Worm (Caenorhabditis elegans): ENCODE measurements around the gene atz-1.

The atz-1 gene

ce11 chrIV:12416629-12417404 is 40.9 kb upstream of the atz-1 start (continued):
- TF ChIP-seq T07F8.4 (tag; optimal IDR thresholded peaks at IDR 0.05) (no peak), F49E8.2 (tag; optimal IDR thresholded peaks at IDR 0.05; ENCODE audit: insufficient read depth) (peak; percentile 40), egrh-3 (GFP tag; IDR thresholded peaks at IDR 0.05) (no peak), T26A5.8 (tag; optimal IDR thresholded peaks at IDR 0.05) (peak; percentile 3), nhr-179 (tag; optimal IDR thresholded peaks at IDR 0.05) (no peak), snpc-1.3 (tag; optimal IDR thresholded peaks at IDR 0.05; ENCODE audit: insufficient read depth) (no peak), snpc-4 (GFP tag; optimal IDR thresholded peaks at IDR 0.05) (peak; percentile 66), snpc-4 (tag; optimal IDR thresholded peaks at IDR 0.05) (peak; percentile 62 to 91 (median 88)), ceh-79 (tag; optimal IDR thresholded peaks at IDR 0.05) (no peak), F55B11.4 (tag; optimal IDR thresholded peaks at IDR 0.05; ENCODE audit: borderline replicate concordance, insufficient read depth) (no peak), ceh-27 (GFP tag; optimal IDR thresholded peaks at IDR 0.05) (no peak), rpc-1 (optimal IDR thresholded peaks at IDR 0.05) (peak; percentile 71), rpc-1 (tag; optimal IDR thresholded peaks at IDR 0.05) (peak; percentile 80), nfyb-1 (GFP tag; IDR thresholded peaks at IDR 0.05) (peak; percentile 41; the same call in 1 of the 2 replicates), C17E4.6 (GFP tag; IDR thresholded peaks at IDR 0.05) (no peak), ztf-28 (GFP tag; IDR thresholded peaks at IDR 0.05) (no peak), cebp-1 (GFP tag; IDR thresholded peaks at IDR 0.05) (no peak), cebp-1 (tag; optimal IDR thresholded peaks at IDR 0.05) (peak; percentile 44), nfya-1 (tag; optimal IDR thresholded peaks at IDR 0.05; ENCODE audit: borderline replicate concordance, insufficient read depth) (no peak), mes-4 (tag; optimal IDR thresholded peaks at IDR 0.05) (no peak), Y95B8A.8 (GFP tag; IDR thresholded peaks at IDR 0.05) (0 out of 2 replicates have a peak, but pooled peaks have one; percentile 20), B0261.1 (tag; optimal IDR thresholded peaks at IDR 0.05) (peak; percentile 94), pha-4 (tag; optimal IDR thresholded peaks at IDR 0.05) (no peak), zim-3 (tag; optimal IDR thresholded peaks at IDR 0.05) (peak; percentile 33), lag-1 (GFP tag; IDR thresholded peaks at IDR 0.05) (no peak), F22D6.2 (tag; optimal IDR thresholded peaks at IDR 0.05) (no peak), madf-3 (GFP tag; IDR thresholded peaks at IDR 0.05) (no peak), him-1 (tag; optimal IDR thresholded peaks at IDR 0.05) (peak; percentile 71), die-1 (tag; optimal IDR thresholded peaks at IDR 0.05) (peak; percentile 60), snpc-1.1 (tag; optimal IDR thresholded peaks at IDR 0.05; ENCODE audit: insufficient read depth) (peak; percentile 86), hrde-1 (tag; optimal IDR thresholded peaks at IDR 0.05; ENCODE audit: borderline replicate concordance) (no peak), lin-40 (tag; optimal IDR thresholded peaks at IDR 0.05) (no peak), lin-54 (GFP tag; optimal IDR thresholded peaks at IDR 0.05) (peak; percentile 13), B0336.3 (GFP tag; IDR thresholded peaks at IDR 0.05) (peak; percentile 33; the same call in 1 of the 2 replicates), hmg-1.2 (GFP tag; IDR thresholded peaks at IDR 0.05) (peak; percentile 53), nhr-90 (tag; optimal IDR thresholded peaks at IDR 0.05) (peak; percentile 17), hlh-26 (GFP tag; conservative IDR thresholded peaks at IDR 0.05) (no peak), lsy-27 (tag; optimal IDR thresholded peaks at IDR 0.05; ENCODE audit: borderline replicate concordance, insufficient read depth) (peak; percentile 38), egl-18 (GFP tag; IDR thresholded peaks at IDR 0.05) (no peak), snpc-3.4 (tag; optimal IDR thresholded peaks at IDR 0.05) (peak; percentile 62), F10E7.11 (tag; optimal IDR thresholded peaks at IDR 0.05) (no peak), akir-1 (GFP tag; optimal IDR thresholded peaks at IDR 0.05) (no peak), sea-2 (GFP tag; IDR thresholded peaks at IDR 0.05) (no peak), lir-1 (GFP tag; conservative IDR thresholded peaks at IDR 0.05) (no peak), tbp1 (GFP tag; optimal IDR thresholded peaks at IDR 0.05) (peak; percentile 92), ceh-91 (GFP tag; IDR thresholded peaks at IDR 0.05) (no peak)

Measured in whole organism, young adult.